Worm (Caenorhabditis elegans) whole organism, L3 larva: Measurements from ENCODE around the gene gly-6.

Experiments used
- R02D3.7 ChIP-seq: fragments of 150-350 bp; optimal IDR thresholded peaks from 2 replicates; lab custom pipeline; 2014; ENCODE audit warnings: missing biosample characterization, missing genetic modification characterization
- ZK546.5 ChIP-seq: sonication (generic microtip); optimal IDR thresholded peaks from 2 replicates; lab custom pipeline; 2017; ENCODE audit warnings: missing biosample characterization, missing genetic modification characterization
- aly-2 ChIP-seq: fragments of 150-350 bp; optimal IDR thresholded peaks from 2 replicates; lab custom pipeline; 2014; ENCODE audit warnings: missing biosample characterization, missing genetic modification characterization
- ceh-28 ChIP-seq: fragments of 150-350 bp; optimal IDR thresholded peaks from 2 replicates; lab custom pipeline; 2014; ENCODE audit warnings: missing biosample characterization, missing genetic modification reagents, missing genetic modification characterization
- ceh-82 ChIP-seq: fragments of 150-350 bp; optimal IDR thresholded peaks from 2 replicates; lab custom pipeline; 2014; ENCODE audit warnings: missing biosample characterization, missing genetic modification characterization
- elt-1 ChIP-seq: fragments of 150-350 bp; optimal IDR thresholded peaks from 2 replicates; lab custom pipeline; 2014; ENCODE audit warnings: missing biosample characterization, missing genetic modification characterization
- elt-2 ChIP-seq: sonication (generic microtip); optimal IDR thresholded peaks from 2 replicates; lab custom pipeline; 2016; ENCODE audit warnings: missing genetic modification reagents, mild to moderate bottlenecking, missing genetic modification characterization, missing compliant biosample characterization
- elt-3 ChIP-seq, 3 experiments: fragments of 150-350 bp in 1 of 3; sonication (generic microtip) in 2 of 3; optimal IDR thresholded peaks; 2 replicates in 2 of 3; 4 replicates in 1 of 3; lab custom pipeline; 2014 to 2017; ENCODE audit warnings: missing biosample characterization in 3 of 3, missing genetic modification characterization in 3 of 3
- fkh-2 ChIP-seq: fragments of 150-350 bp; optimal IDR thresholded peaks from 2 replicates; lab custom pipeline; 2014; ENCODE audit warnings: missing biosample characterization, missing genetic modification reagents, missing genetic modification characterization
- hmg-11 ChIP-seq: sonication (generic microtip); optimal IDR thresholded peaks from 2 replicates; lab custom pipeline; 2016; ENCODE audit warnings: missing genetic modification characterization, missing compliant biosample characterization
- jun-1 ChIP-seq: fragments of 150-350 bp; optimal IDR thresholded peaks from 2 replicates; lab custom pipeline; 2014; ENCODE audit warnings: missing biosample characterization, missing genetic modification reagents, missing genetic modification characterization
- lin-15B ChIP-seq: fragments of 150-350 bp; optimal IDR thresholded peaks from 2 replicates; lab custom pipeline; 2014; ENCODE audit warnings: missing biosample characterization, missing genetic modification characterization
- lsy-12 ChIP-seq: sonication (generic microtip); optimal IDR thresholded peaks from 2 replicates; lab custom pipeline; 2016; ENCODE audit warnings: mild to moderate bottlenecking, missing genetic modification characterization, missing compliant biosample characterization
- mdl-1 ChIP-seq: fragments of 150-350 bp; optimal IDR thresholded peaks from 2 replicates; lab custom pipeline; 2014; ENCODE audit warnings: missing biosample characterization, missing genetic modification characterization
- mml-1 ChIP-seq: fragments of 150-350 bp; sonication (generic microtip); optimal IDR thresholded peaks from 3 replicates; lab custom pipeline; 2014; ENCODE audit warnings: missing biosample characterization, missing genetic modification characterization
- nfya-1 ChIP-seq: sonication (generic microtip); optimal IDR thresholded peaks from 2 replicates; lab custom pipeline; 2017; ENCODE audit warnings: missing genetic modification characterization, mild to moderate bottlenecking, missing compliant biosample characterization, antibody characterized with exemption, moderate library complexity; ENCODE audit not compliant: insufficient read depth
- nhr-11 ChIP-seq: fragments of 150-350 bp; optimal IDR thresholded peaks from 2 replicates; lab custom pipeline; 2014; ENCODE audit warnings: missing biosample characterization, missing genetic modification characterization
- nhr-12 ChIP-seq: fragments of 150-350 bp; optimal IDR thresholded peaks from 2 replicates; lab custom pipeline; 2014; ENCODE audit warnings: missing biosample characterization, missing genetic modification characterization
- nhr-23 ChIP-seq: fragments of 150-350 bp; optimal IDR thresholded peaks from 2 replicates; lab custom pipeline; 2014; ENCODE audit warnings: missing biosample characterization, missing genetic modification reagents, missing genetic modification characterization
- nhr-25 ChIP-seq: sonication (generic microtip); optimal IDR thresholded peaks from 2 replicates; lab custom pipeline; 2017; ENCODE audit warnings: missing biosample characterization, missing genetic modification characterization
- nhr-43 ChIP-seq: sonication (generic microtip); optimal IDR thresholded peaks from 2 replicates; lab custom pipeline; 2016; ENCODE audit warnings: mild to moderate bottlenecking, missing genetic modification characterization, missing compliant biosample characterization; ENCODE audit not compliant: poor library complexity, severe bottlenecking
- nhr-67 ChIP-seq: fragments of 150-350 bp; optimal IDR thresholded peaks from 2 replicates; lab custom pipeline; 2014; ENCODE audit warnings: missing biosample characterization, missing genetic modification characterization
- nhr-76 ChIP-seq: fragments of 150-350 bp; sonication (generic microtip); optimal IDR thresholded peaks from 5 replicates; lab custom pipeline; 2014; ENCODE audit warnings: missing biosample characterization, missing genetic modification characterization
- nhr-77 ChIP-seq: fragments of 150-350 bp; optimal IDR thresholded peaks from 2 replicates; lab custom pipeline; 2014; ENCODE audit warnings: missing biosample characterization, missing genetic modification characterization
- pha-4 ChIP-seq: fragments of 150-350 bp; optimal IDR thresholded peaks from 2 replicates; lab custom pipeline; 2014; ENCODE audit warnings: missing biosample characterization, missing genetic modification reagents, missing genetic modification characterization
- pqm-1 ChIP-seq: fragments of 150-350 bp; optimal IDR thresholded peaks from 2 replicates; lab custom pipeline; 2017; ENCODE audit warnings: missing biosample characterization, missing genetic modification characterization, inconsistent platforms
- snpc-4 ChIP-seq: fragments of 150-350 bp; optimal IDR thresholded peaks from 2 replicates; lab custom pipeline; 2014; ENCODE audit warnings: missing biosample characterization, missing genetic modification characterization
- tbx-2 ChIP-seq: sonication (generic microtip); optimal IDR thresholded peaks from 2 replicates; lab custom pipeline; 2016; ENCODE audit warnings: mild to moderate bottlenecking, missing genetic modification characterization, missing compliant biosample characterization
- unc-62 ChIP-seq: fragments of 150-350 bp; sonication (generic microtip); optimal IDR thresholded peaks from 4 replicates; lab custom pipeline; 2014; ENCODE audit warnings: missing biosample characterization, missing genetic modification reagents, missing genetic modification characterization
- zag-1 ChIP-seq: fragments of 150-350 bp; optimal IDR thresholded peaks from 2 replicates; lab custom pipeline; 2014; ENCODE audit warnings: missing biosample characterization, missing genetic modification characterization
- ztf-4 ChIP-seq: fragments of 150-350 bp; optimal IDR thresholded peaks from 2 replicates; lab custom pipeline; 2014; ENCODE audit warnings: missing biosample characterization, missing genetic modification characterization

The gly-6 gene

ce11 chrIII:4330984-4331383 lies at the start of gene gly-6:
Gene gly-6 (minus strand): TSS chrIII:4331228.
- peak; percentile 76 for TF ChIP-seq nhr-23 (tag; lab: Kevin White, UChicago)
- TF ChIP-seq pha-4 (tag; lab: Kevin White, UChicago) = no peak
- TF ChIP-seq nhr-25 (tag; lab: Kevin White, UChicago) = peak; percentile 66
- no peak for TF ChIP-seq fkh-2 (tag; lab: Kevin White, UChicago)
- TF ChIP-seq zag-1 (tag; lab: Kevin White, UChicago) = no peak
- no peak for TF ChIP-seq ceh-82 (tag; lab: Kevin White, UChicago)
- TF ChIP-seq lsy-12 (tag; lab: Kevin White, UChicago) = no peak
- no peak for TF ChIP-seq ceh-28
- TF ChIP-seq nhr-76 (tag; lab: Kevin White, UChicago) = no peak
- TF ChIP-seq elt-1 = no peak
- TF ChIP-seq nhr-77 (tag; lab: Kevin White, UChicago) = no peak
- no peak for TF ChIP-seq nhr-12 (tag; lab: Kevin White, UChicago)
- TF ChIP-seq, all 47 proteins: peak for 2

ce11 chrIII:4379717-4380116 lies 48.7 kb upstream of the gly-6 start, which contains the start of gene B0284.3:
Gene B0284.3 (minus strand): TSS chrIII:4379817.
- no peak for TF ChIP-seq elt-2 (tag; lab: Kevin White, UChicago)
- TF ChIP-seq pqm-1 (tag; lab: Kevin White, UChicago) = no peak
- no peak for TF ChIP-seq aly-2 (tag; lab: Kevin White, UChicago)
- no peak for TF ChIP-seq mml-1 (tag; lab: Kevin White, UChicago)
- no peak for TF ChIP-seq ZK546.5 (tag; lab: Kevin White, UChicago)
- no peak for TF ChIP-seq lin-15B (tag; lab: Kevin White, UChicago)
- TF ChIP-seq unc-62 = no peak
- TF ChIP-seq nhr-11 = no peak
- TF ChIP-seq mdl-1 = no peak
- TF ChIP-seq, all 47 proteins: peak for 0

ce11 chrIII:4378600-4379293 lies 47.7 kb upstream of the gly-6 start:
- peak; percentile 9 for TF ChIP-seq jun-1 (tag; lab: Kevin White, UChicago)
- TF ChIP-seq pha-4 (tag; lab: Kevin White, UChicago) = peak; percentile 29
- TF ChIP-seq tbx-2 (tag; lab: Kevin White, UChicago) = peak; percentile 29
- peak; percentile 44 for TF ChIP-seq lsy-12 (tag; lab: Kevin White, UChicago)
- peak; percentile 67 for TF ChIP-seq nhr-25 (tag; lab: Kevin White, UChicago)
- peak; percentile 63 for TF ChIP-seq ztf-4 (tag; lab: Kevin White, UChicago)
- TF ChIP-seq nhr-23 (tag; lab: Kevin White, UChicago) = peak; percentile 54
- TF ChIP-seq elt-2 (tag; lab: Kevin White, UChicago) = peak; percentile 40
- peak; percentile 68 for TF ChIP-seq hmg-11 (tag; lab: Kevin White, UChicago)
- TF ChIP-seq nhr-77 (tag; lab: Kevin White, UChicago) = peak; percentile 49
- peak; percentile 54 for TF ChIP-seq nhr-43
- peak; percentile 34 for TF ChIP-seq nfya-1 (tag; lab: Kevin White, UChicago)
- TF ChIP-seq elt-3 (tag; optimal IDR thresholded peaks at IDR 0.05; lab: Kevin White, UChicago) = peak in 1 of 3 experiments; percentile 16

- TF ChIP-seq nhr-67 (tag; lab: Kevin White, UChicago) (no peak), nhr-25 (tag; lab: Kevin White, UChicago) (no peak), ztf-4 (tag; lab: Kevin White, UChicago) (no peak), lsy-12 (tag; lab: Kevin White, UChicago) (no peak), fkh-2 (tag; lab: Kevin White, UChicago) (no peak)
- TF ChIP-seq, all 47 proteins: peak for 0
These were observed 43.8 kb upstream of the gly-6 start, which contains the start of gene pals-26 for ce11 chrIII:4374854-4375253. Gene pals-26 (plus strand): TSS chrIII:4375154.

ce11 chrIII:4372894-4373293 lies 41.9 kb upstream of the gly-6 start:
- TF ChIP-seq tbx-2 (tag; lab: Kevin White, UChicago) = no peak
- no peak for TF ChIP-seq R02D3.7 (tag; lab: Kevin White, UChicago)
- TF ChIP-seq snpc-4 = no peak
- no peak for TF ChIP-seq ztf-4 (tag; lab: Kevin White, UChicago)
- no peak for TF ChIP-seq aly-2 (tag; lab: Kevin White, UChicago)
- TF ChIP-seq pha-4 (tag; lab: Kevin White, UChicago) = peak; percentile 24
